Worm (Caenorhabditis elegans) whole organism, young adult: Measurements from ENCODE around the gene B0563.7.

Experiments used
- dox-1 ChIP-seq: fragments of 200-800 bp; sonication (Bioruptor generic); IDR thresholded peaks from 2 replicates; pipeline ENCODE4 v1.3.6; 2022; ENCODE audit warnings: missing genetic modification reagents, missing genetic modification characterization, missing compliant biosample characterization
- hrde-1 ChIP-seq: sonication (generic microtip); optimal IDR thresholded peaks from 2 replicates; lab custom pipeline; 2016; ENCODE audit warnings: missing genetic modification characterization, mild to moderate bottlenecking, missing compliant biosample characterization, moderate library complexity, missing genotype, missing genetic modification reagents, borderline replicate concordance
- lin-35 ChIP-seq, 3 experiments: fragments of 150-350 bp in 2 of 3; sonication (generic microtip) in 1 of 3; optimal IDR thresholded peaks; 2 replicates each; lab custom pipeline; 2014 to 2018; ENCODE audit warnings: missing biosample characterization in 3 of 3, missing genetic modification characterization in 3 of 3, missing genetic modification reagents in 3 of 3
- tbx-9 ChIP-seq: sonication (generic microtip); optimal IDR thresholded peaks from 2 replicates; lab custom pipeline; 2016; ENCODE audit warnings: borderline replicate concordance, missing genetic modification characterization, inconsistent platforms, missing compliant biosample characterization

DNA sequence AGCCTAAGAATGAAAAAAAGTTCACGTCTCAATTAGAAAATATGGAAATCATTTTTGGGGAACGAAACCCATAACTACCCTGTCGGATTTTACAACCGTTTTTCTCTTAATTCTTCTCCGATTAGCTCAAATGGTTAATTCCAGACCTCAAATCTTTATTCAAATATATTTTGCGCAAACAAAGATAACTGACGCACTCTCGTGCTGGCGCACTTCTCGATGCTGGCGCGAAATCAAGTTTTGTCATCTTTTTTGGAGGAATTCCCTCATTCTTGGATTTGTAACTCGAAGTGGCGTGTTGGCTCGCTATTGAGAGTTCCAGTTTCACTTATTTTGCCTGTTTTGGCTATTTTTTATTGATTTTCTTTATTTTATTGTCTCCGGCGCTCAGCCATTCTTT is 36.6 kb downstream of the B0563.7 start:
- no peak for TF ChIP-seq tbx-9
- TF ChIP-seq hrde-1 = no peak
- no peak for TF ChIP-seq dox-1 (GFP tag; lab: Robert Waterston, UW)
- no peak for TF ChIP-seq lin-35 (GFP tag; optimal IDR thresholded peaks at IDR 0.05; lab: Kevin White, UChicago)
